Worm (Caenorhabditis elegans): ENCODE measurements around the gene R12C12.10.

DNA sequence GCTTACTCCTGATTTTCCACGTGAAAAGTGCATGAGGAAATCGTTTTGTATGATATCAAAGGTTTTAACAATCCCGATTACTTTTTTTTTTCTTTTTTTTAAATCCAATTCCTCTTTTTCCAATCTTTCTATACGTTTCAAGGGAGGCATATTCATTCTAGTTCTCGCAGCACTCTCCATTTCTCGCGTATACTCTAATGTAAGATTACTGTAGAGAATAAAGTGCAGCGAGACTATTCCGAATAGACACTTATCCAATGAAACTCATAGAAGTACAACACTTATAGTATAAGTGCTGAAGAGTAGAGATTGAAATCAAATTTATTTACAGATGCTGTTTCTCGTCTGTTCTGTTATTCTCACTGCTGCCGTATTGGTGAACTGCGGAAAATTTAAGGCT is 34.5 kb upstream of the R12C12.10 start, which contains the start of gene H12I13.6:
- TF ChIP-seq ceh-13 (GFP tag; optimal IDR thresholded peaks at IDR 0.05): no peak
- TF ChIP-seq ama-1 (optimal IDR thresholded peaks at IDR 0.05): no peak
- TF ChIP-seq flt-1 (GFP tag; IDR thresholded peaks at IDR 0.05): no peak
- no peak for TF ChIP-seq hnd-1 (tag; optimal IDR thresholded peaks at IDR 0.05)
- no peak for TF ChIP-seq ets-7 (tag; optimal IDR thresholded peaks at IDR 0.05)
- TF ChIP-seq F13C5.2 (tag; optimal IDR thresholded peaks at IDR 0.05): no peak
- TF ChIP-seq tbx-11 (GFP tag; IDR thresholded peaks at IDR 0.05): no peak
- no peak for TF ChIP-seq tra-4 (tag; optimal IDR thresholded peaks at IDR 0.05)
- TF ChIP-seq scrt-1 (GFP tag; IDR thresholded peaks at IDR 0.05): no peak
- no peak for TF ChIP-seq ceh-36 (tag; optimal IDR thresholded peaks at IDR 0.05)
- no peak for TF ChIP-seq aly-1 (tag; optimal IDR thresholded peaks at IDR 0.05)

All from whole organism, early embryonic.